Worm (Caenorhabditis elegans) whole organism, L3 larva: ENCODE results near the gene vhp-1.

Experiments
- pqm-1 ChIP-seq: fragments of 150-350 bp; optimal IDR thresholded peaks from 2 replicates; lab custom pipeline; 2017; ENCODE audit warnings: missing biosample characterization, missing genetic modification characterization, inconsistent platforms
- unc-62 ChIP-seq: fragments of 150-350 bp; sonication (generic microtip); optimal IDR thresholded peaks from 4 replicates; lab custom pipeline; 2014; ENCODE audit warnings: missing biosample characterization, missing genetic modification reagents, missing genetic modification characterization

ce11 chrII:5333729-5334255 is 10.7 kb downstream of the vhp-1 start:
- TF ChIP-seq unc-62 (GFP tag; lab: Kevin White, UChicago) (no peak), pqm-1 (tag; lab: Kevin White, UChicago) (no peak)
